Fruit fly (Drosophila melanogaster) whole organism, embryonic: ENCODE results near the gene SclA.

Source experiments
- Antp ChIP-seq: fragments of 200-800 bp; sonication (Bioruptor generic); optimal IDR thresholded peaks from 3 replicates; lab custom pipeline; 2016; ENCODE audit warnings: missing biosample characterization, missing genetic modification characterization
- Bgb ChIP-seq: fragments of 200-800 bp; sonication (Bioruptor generic); IDR thresholded peaks from 2 replicates; pipeline ENCODE4 v1.3.6; 2022; ENCODE audit warnings: missing biosample characterization, missing genetic modification characterization; ENCODE audit not compliant: partially characterized antibody
- BtbVII ChIP-seq: fragments of 200-800 bp; sonication (Bioruptor generic); optimal IDR thresholded peaks from 3 replicates; lab custom pipeline; 2017; ENCODE audit warnings: missing biosample characterization, mild to moderate bottlenecking, missing genetic modification characterization
- CG10321 ChIP-seq: fragments of 200-800 bp; sonication (Bioruptor generic); IDR thresholded peaks from 2 replicates; pipeline ENCODE4 v1.3.6; 2022; ENCODE audit warnings: missing biosample characterization, missing genetic modification characterization
- CG10565 ChIP-seq: fragments of 200-800 bp; sonication (Bioruptor generic); optimal IDR thresholded peaks from 3 replicates; lab custom pipeline; 2016; ENCODE audit warnings: missing biosample characterization, mild to moderate bottlenecking, missing genetic modification characterization
- CG11093 ChIP-seq: fragments of 200-800 bp; sonication (Bioruptor generic); IDR thresholded peaks from 3 replicates; pipeline ENCODE4 v1.3.6; 2022; ENCODE audit warnings: missing biosample characterization, missing genetic modification characterization
- CG11398 ChIP-seq: fragments of 200-800 bp; sonication (Bioruptor generic); optimal IDR thresholded peaks from 2 replicates; lab custom pipeline; 2016; ENCODE audit warnings: missing biosample characterization, missing genetic modification characterization
- CG11696 ChIP-seq: fragments of 200-800 bp; sonication (Bioruptor generic); IDR thresholded peaks from 2 replicates; pipeline ENCODE4 v1.3.6; 2022; ENCODE audit warnings: missing biosample characterization, missing genetic modification characterization
- CG13296 ChIP-seq: fragments of 200-800 bp; sonication (Bioruptor generic); optimal IDR thresholded peaks from 3 replicates; lab custom pipeline; 2018; ENCODE audit warnings: missing biosample characterization, mild to moderate bottlenecking, missing genetic modification characterization
- CG13624 ChIP-seq: fragments of 200-800 bp; sonication (Bioruptor generic); optimal IDR thresholded peaks from 2 replicates; lab custom pipeline; 2016; ENCODE audit warnings: missing biosample characterization, missing genetic modification characterization
- CG15479 ChIP-seq: fragments of 200-800 bp; sonication (Bioruptor generic); optimal IDR thresholded peaks from 3 replicates; lab custom pipeline; 2019; ENCODE audit warnings: missing biosample characterization, mild to moderate bottlenecking, missing genetic modification characterization, moderate library complexity
- CG1602 ChIP-seq: fragments of 200-800 bp; sonication (Bioruptor generic); optimal IDR thresholded peaks from 3 replicates; lab custom pipeline; 2016; ENCODE audit warnings: missing biosample characterization, missing genetic modification characterization
- CG30403 ChIP-seq: fragments of 200-800 bp; sonication (Bioruptor generic); optimal IDR thresholded peaks from 3 replicates; lab custom pipeline; 2016; ENCODE audit warnings: missing biosample characterization, missing genetic modification characterization
- CG32767 ChIP-seq: fragments of 200-800 bp; sonication (Bioruptor generic); IDR thresholded peaks from 2 replicates; pipeline ENCODE4 v1.3.6; 2022; ENCODE audit warnings: missing biosample characterization, missing genetic modification characterization
- CG43689 ChIP-seq: fragments of 200-800 bp; sonication (Bioruptor generic); IDR thresholded peaks from 2 replicates; pipeline ENCODE4 v1.3.6; 2022; ENCODE audit warnings: missing biosample characterization, missing genetic modification characterization
- CG4707 ChIP-seq: fragments of 200-800 bp; sonication (Bioruptor generic); optimal IDR thresholded peaks from 2 replicates; lab custom pipeline; 2018; ENCODE audit warnings: missing biosample characterization, mild to moderate bottlenecking, missing genetic modification characterization, moderate library complexity
- CG6813 ChIP-seq: fragments of 200-800 bp; sonication (Bioruptor generic); optimal IDR thresholded peaks from 2 replicates; lab custom pipeline; 2017; ENCODE audit warnings: missing biosample characterization, missing genetic modification characterization, mild to moderate bottlenecking, moderate library complexity, missing genetic modification reagents
- CrebB ChIP-seq: fragments of 200-800 bp; sonication (Bioruptor generic); optimal IDR thresholded peaks from 3 replicates; lab custom pipeline; 2018; ENCODE audit warnings: missing biosample characterization, mild to moderate bottlenecking, missing genetic modification characterization
- Dek ChIP-seq: fragments of 200-800 bp; sonication (Bioruptor generic); optimal IDR thresholded peaks from 3 replicates; lab custom pipeline; 2019; ENCODE audit warnings: missing biosample characterization, mild to moderate bottlenecking, missing genetic modification characterization, moderate library complexity
- H15 ChIP-seq: fragments of 200-800 bp; sonication (Bioruptor generic); IDR thresholded peaks from 3 replicates; pipeline ENCODE4 v1.3.6; 2022; ENCODE audit warnings: missing biosample characterization, missing genetic modification characterization
- Mad ChIP-seq: fragments of 200-800 bp; sonication (Bioruptor generic); optimal IDR thresholded peaks from 2 replicates; lab custom pipeline; 2016; ENCODE audit warnings: missing biosample characterization, missing genetic modification characterization
- Neu2 ChIP-seq: fragments of 200-800 bp; sonication (Bioruptor generic); optimal IDR thresholded peaks from 3 replicates; lab custom pipeline; 2016; ENCODE audit warnings: missing biosample characterization, missing genetic modification characterization, borderline replicate concordance
- PHDP ChIP-seq: fragments of 200-800 bp; sonication (Bioruptor generic); optimal IDR thresholded peaks from 3 replicates; lab custom pipeline; 2018; ENCODE audit warnings: missing biosample characterization, mild to moderate bottlenecking, missing genetic modification characterization, moderate library complexity
- Ptx1 ChIP-seq: fragments of 200-800 bp; sonication (Bioruptor generic); IDR thresholded peaks from 2 replicates; pipeline ENCODE4 v1.3.6; 2022; ENCODE audit warnings: missing biosample characterization, missing genetic modification characterization
- TFAM ChIP-seq: fragments of 200-800 bp; sonication (Bioruptor generic); optimal IDR thresholded peaks from 2 replicates; lab custom pipeline; 2017; ENCODE audit warnings: missing biosample characterization, missing genetic modification characterization, inconsistent platforms
- Taf1 ChIP-seq: fragments of 200-800 bp; sonication (Bioruptor generic); IDR thresholded peaks from 2 replicates; pipeline ENCODE4 v1.3.6; 2022; ENCODE audit warnings: missing biosample characterization, missing genetic modification characterization
- ab ChIP-seq: fragments of 200-800 bp; sonication (Bioruptor generic); optimal IDR thresholded peaks from 2 replicates; lab custom pipeline; 2016; ENCODE audit warnings: missing biosample characterization, missing genetic modification characterization
- br ChIP-seq: fragments of >200 bp; optimal IDR thresholded peaks from 2 replicates; lab custom pipeline; 2017
- btn ChIP-seq: fragments of 200-800 bp; sonication (Bioruptor generic); optimal IDR thresholded peaks from 2 replicates; lab custom pipeline; 2016; ENCODE audit warnings: missing biosample characterization, missing genetic modification characterization
- caup ChIP-seq: fragments of 200-800 bp; sonication (Bioruptor generic); optimal IDR thresholded peaks from 3 replicates; lab custom pipeline; 2017; ENCODE audit warnings: missing biosample characterization, mild to moderate bottlenecking, missing genetic modification characterization, moderate library complexity; ENCODE audit not compliant: severe bottlenecking
- cwo ChIP-seq: fragments of 200-800 bp; sonication (Bioruptor generic); optimal IDR thresholded peaks from 3 replicates; lab custom pipeline; 2017; ENCODE audit warnings: missing biosample characterization, missing genetic modification characterization, mild to moderate bottlenecking, moderate library complexity, missing genetic modification reagents
- danr ChIP-seq: fragments of 200-800 bp; sonication (Bioruptor generic); IDR thresholded peaks from 2 replicates; pipeline ENCODE4 v1.3.6; 2022; ENCODE audit warnings: missing biosample characterization, missing genetic modification characterization
- disco-r ChIP-seq: fragments of 200-800 bp; sonication (Bioruptor generic); optimal IDR thresholded peaks from 2 replicates; lab custom pipeline; 2016; ENCODE audit warnings: missing biosample characterization, missing genetic modification characterization
- eyg ChIP-seq: fragments of 200-800 bp; sonication (Bioruptor generic); optimal IDR thresholded peaks from 3 replicates; lab custom pipeline; 2016; ENCODE audit warnings: missing biosample characterization, missing genetic modification characterization
- fd3F ChIP-seq: fragments of 200-800 bp; sonication (Bioruptor generic); optimal IDR thresholded peaks from 2 replicates; lab custom pipeline; 2018; ENCODE audit warnings: missing biosample characterization, mild to moderate bottlenecking, missing genetic modification characterization, moderate library complexity
- fd64A ChIP-seq: fragments of 200-800 bp; sonication (Bioruptor generic); optimal IDR thresholded peaks from 3 replicates; lab custom pipeline; 2018; ENCODE audit warnings: missing biosample characterization, mild to moderate bottlenecking, missing genetic modification characterization
- gcm2 ChIP-seq: fragments of 200-800 bp; sonication (Bioruptor generic); optimal IDR thresholded peaks from 2 replicates; lab custom pipeline; 2016; ENCODE audit warnings: missing biosample characterization, missing genetic modification characterization
- gro ChIP-seq: fragments of 200-800 bp; sonication (Bioruptor generic); optimal IDR thresholded peaks from 2 replicates; lab custom pipeline; 2016; ENCODE audit warnings: missing biosample characterization, missing genetic modification characterization
- h ChIP-seq: fragments of >200 bp; optimal IDR thresholded peaks from 2 replicates; lab custom pipeline; 2017
- lilli ChIP-seq: fragments of 200-800 bp; sonication (Bioruptor generic); optimal IDR thresholded peaks from 3 replicates; lab custom pipeline; 2016; ENCODE audit warnings: missing biosample characterization, missing genetic modification characterization
- nau ChIP-seq: fragments of 200-800 bp; sonication (Bioruptor generic); optimal IDR thresholded peaks from 3 replicates; lab custom pipeline; 2017; ENCODE audit warnings: missing biosample characterization, mild to moderate bottlenecking, missing genetic modification characterization, missing genetic modification reagents
- oc ChIP-seq: fragments of 200-800 bp; sonication (Bioruptor generic); optimal IDR thresholded peaks from 2 replicates; lab custom pipeline; 2018; ENCODE audit warnings: missing biosample characterization, mild to moderate bottlenecking, missing genetic modification characterization, moderate library complexity
- pho ChIP-seq: fragments of 200-800 bp; sonication (Bioruptor generic); optimal IDR thresholded peaks from 2 replicates; lab custom pipeline; 2016; ENCODE audit warnings: missing biosample characterization, missing genetic modification characterization
- pum ChIP-seq: fragments of 200-800 bp; sonication (Bioruptor generic); optimal IDR thresholded peaks from 2 replicates; lab custom pipeline; 2016; ENCODE audit warnings: missing biosample characterization, missing genetic modification characterization
- salm ChIP-seq: fragments of 200-800 bp; sonication (Bioruptor generic); optimal IDR thresholded peaks from 2 replicates; lab custom pipeline; 2018; ENCODE audit warnings: missing biosample characterization, mild to moderate bottlenecking, missing genetic modification characterization
- shn ChIP-seq: fragments of 200-800 bp; sonication (Bioruptor generic); optimal IDR thresholded peaks from 3 replicates; lab custom pipeline; 2016; ENCODE audit warnings: missing biosample characterization, missing genetic modification characterization
- sim ChIP-seq: fragments of 200-800 bp; sonication (Bioruptor generic); IDR thresholded peaks from 2 replicates; pipeline ENCODE4 v1.3.6; 2022; ENCODE audit warnings: missing biosample characterization, missing genetic modification characterization
- sqz ChIP-seq: fragments of 200-800 bp; sonication (Bioruptor generic); optimal IDR thresholded peaks from 3 replicates; lab custom pipeline; 2018; ENCODE audit warnings: missing biosample characterization, mild to moderate bottlenecking, missing genetic modification characterization
- stc ChIP-seq: fragments of 200-800 bp; sonication (Bioruptor generic); IDR thresholded peaks from 2 replicates; pipeline ENCODE4 v1.3.6; 2022; ENCODE audit warnings: missing biosample characterization, missing genetic modification characterization
- toy ChIP-seq: fragments of 200-800 bp; sonication (Bioruptor generic); IDR thresholded peaks from 2 replicates; pipeline ENCODE4 v1.3.6; 2022; ENCODE audit warnings: missing biosample characterization, missing genetic modification characterization
- ttk ChIP-seq: fragments of 200-800 bp; sonication (Bioruptor generic); IDR thresholded peaks from 2 replicates; pipeline ENCODE4 v2.1.2; 2022; ENCODE audit warnings: missing biosample characterization, missing genetic modification characterization
- usp ChIP-seq: fragments of >200 bp; optimal IDR thresholded peaks from 2 replicates; lab custom pipeline; 2017; ENCODE audit warnings: missing biosample characterization, missing genetic modification characterization
- z ChIP-seq: fragments of 200-800 bp; sonication (Bioruptor generic); IDR thresholded peaks from 3 replicates; pipeline ENCODE4 v1.3.6; 2022; ENCODE audit warnings: missing biosample characterization, missing genetic modification characterization

SclA gene

dm6 chr2L:16826872-16827506 is 10.8 kb upstream of the SclA start, which contains the start of gene AspRS-m (continued):
- TF ChIP-seq Bgb (GFP tag; lab: Robert Waterston, UW) (peak; percentile 88), Antp (no peak), fd64A (GFP tag; lab: Kevin White, UChicago) (no peak), usp (no peak), pho (GFP tag; lab: Kevin White, UChicago) (peak; percentile 25), CG10565 (GFP tag; lab: Kevin White, UChicago) (no peak), CG11093 (GFP tag; lab: Robert Waterston, UW) (no peak), CG13624 (no peak), Taf1 (GFP tag; lab: Robert Waterston, UW) (no peak), disco-r (GFP tag; lab: Kevin White, UChicago) (no peak), h (lab: Kevin White, UChicago) (no peak), danr (GFP tag; lab: Robert Waterston, UW) (no peak), lilli (GFP tag; lab: Kevin White, UChicago) (peak; percentile 18), H15 (GFP tag; lab: Robert Waterston, UW) (no peak), oc (tag; lab: Kevin White, UChicago) (no peak), gro (GFP tag; lab: Kevin White, UChicago) (no peak), br (lab: Kevin White, UChicago) (no peak), stc (no peak), nau (no peak), Neu2 (GFP tag; lab: Kevin White, UChicago) (no peak), Mad (no peak), sim (GFP tag; lab: Robert Waterston, UW) (no peak), CG6813 (no peak), Ptx1 (peak; percentile 33; the same call in 1 of the 2 replicates), CG30403 (GFP tag; lab: Kevin White, UChicago) (peak; percentile 46), ttk (GFP tag; lab: Robert Waterston, UW) (no peak), shn (GFP tag; lab: Kevin White, UChicago) (no peak), TFAM (no peak), ab (GFP tag; lab: Kevin White, UChicago) (no peak), Dek (no peak), CG43689 (GFP tag; lab: Robert Waterston, UW) (no peak), cwo (no peak), pum (no peak), CG10321 (GFP tag; lab: Robert Waterston, UW) (no peak), CrebB (no peak), fd3F (GFP tag; lab: Kevin White, UChicago) (no peak), btn (GFP tag; lab: Kevin White, UChicago) (no peak), CG11696 (GFP tag; lab: Robert Waterston, UW) (no peak), gcm2 (GFP tag; lab: Kevin White, UChicago) (no peak), toy (GFP tag; lab: Robert Waterston, UW) (no peak), eyg (GFP tag; lab: Kevin White, UChicago) (no peak), caup (no peak), salm (tag; lab: Kevin White, UChicago) (no peak), CG32767 (GFP tag; lab: Robert Waterston, UW) (no peak), PHDP (tag; lab: Kevin White, UChicago) (no peak), CG1602 (GFP tag; lab: Kevin White, UChicago) (no peak), CG13296 (no peak), CG11398 (GFP tag; lab: Kevin White, UChicago) (no peak), BtbVII (GFP tag; lab: Kevin White, UChicago) (no peak), z (GFP tag; lab: Robert Waterston, UW) (no peak), CG15479 (GFP tag; lab: Kevin White, UChicago) (peak; percentile 16), sqz (GFP tag; lab: Kevin White, UChicago) (no peak), CG4707 (GFP tag; lab: Kevin White, UChicago) (no peak)
